Worm (Caenorhabditis elegans): ENCODE measurements around the gene hsp-110.

- TF ChIP-seq dve-1 (tag; optimal IDR thresholded peaks at IDR 0.05) (no peak), ama-1 (optimal IDR thresholded peaks at IDR 0.05) (no peak), unc-3 (GFP tag; conservative IDR thresholded peaks at IDR 0.05) (no peak), unc-3 (tag; optimal IDR thresholded peaks at IDR 0.05) (no peak), nhr-11 (tag; optimal IDR thresholded peaks at IDR 0.05) (no peak), che-1 (tag; optimal IDR thresholded peaks at IDR 0.05) (no peak), pag-3 (tag; optimal IDR thresholded peaks at IDR 0.05; ENCODE audit: borderline replicate concordance) (no peak), ceh-48 (tag; optimal IDR thresholded peaks at IDR 0.05) (no peak), unc-55 (GFP tag; optimal IDR thresholded peaks at IDR 0.05) (no peak), nhr-232 (tag; optimal IDR thresholded peaks at IDR 0.05) (no peak), hlh-13 (GFP tag; optimal IDR thresholded peaks at IDR 0.05) (no peak), ztf-16 (tag; optimal IDR thresholded peaks at IDR 0.05) (no peak)
Measured at ce11 chrIII:8405449-8405962, 41.2 kb downstream of the hsp-110 start, which contains the start of the genes ubxn-4 and cyy-1.
